Worm (Caenorhabditis elegans) whole organism, young adult: ENCODE measurements around the gene glr-5.

ENCODE experiments used
- B0336.3 ChIP-seq: fragments of 200-800 bp; sonication (Bioruptor generic); IDR thresholded peaks from 2 replicates; pipeline ENCODE4 v1.3.6; 2022; ENCODE audit warnings: missing genetic modification characterization, missing compliant biosample characterization
- F33H1.4 ChIP-seq: fragments of 200-800 bp; sonication (Bioruptor generic); IDR thresholded peaks from 2 replicates; pipeline ENCODE4 v1.3.6; 2022; ENCODE audit warnings: missing genetic modification reagents, missing genetic modification characterization, missing compliant biosample characterization
- F49E8.2 ChIP-seq: sonication (generic microtip); optimal IDR thresholded peaks from 3 replicates; lab custom pipeline; 2017; ENCODE audit warnings: missing genetic modification characterization, mild to moderate bottlenecking, missing compliant biosample characterization, antibody characterized with exemption, moderate library complexity; ENCODE audit not compliant: insufficient read depth
- F52B5.7 ChIP-seq: sonication (generic microtip); optimal IDR thresholded peaks from 2 replicates; lab custom pipeline; 2016; ENCODE audit warnings: mild to moderate bottlenecking, missing genetic modification characterization, missing compliant biosample characterization
- F57A8.1 ChIP-seq: fragments of 200-800 bp; sonication (Bioruptor generic); optimal IDR thresholded peaks from 2 replicates; lab custom pipeline; 2018; ENCODE audit warnings: mild to moderate bottlenecking, missing genetic modification characterization, moderate library complexity, missing compliant biosample characterization
- K12H6.12 ChIP-seq: fragments of 200-800 bp; sonication (Bioruptor generic); optimal IDR thresholded peaks from 2 replicates; lab custom pipeline; 2018; ENCODE audit warnings: mild to moderate bottlenecking, missing genetic modification characterization, missing compliant biosample characterization
- Y79H2A.3 ChIP-seq: fragments of 200-800 bp; sonication (Bioruptor generic); conservative IDR thresholded peaks from 2 replicates; pipeline ENCODE4 v1.3.6; 2022; ENCODE audit warnings: missing genetic modification reagents, missing genetic modification characterization, missing compliant biosample characterization
- Y95B8A.8 ChIP-seq: fragments of 200-800 bp; sonication (Bioruptor generic); IDR thresholded peaks from 2 replicates; pipeline ENCODE4 v1.3.6; 2022; ENCODE audit warnings: missing genetic modification reagents, missing genetic modification characterization, missing compliant biosample characterization
- ZK185.1 ChIP-seq: sonication (generic microtip); optimal IDR thresholded peaks from 2 replicates; lab custom pipeline; 2016; ENCODE audit warnings: mild to moderate bottlenecking, missing genetic modification characterization, missing compliant biosample characterization; ENCODE audit not compliant: poor library complexity, severe bottlenecking
- akir-1 ChIP-seq: fragments of 200-800 bp; sonication (Bioruptor generic); optimal IDR thresholded peaks from 2 replicates; lab custom pipeline; 2018; ENCODE audit warnings: mild to moderate bottlenecking, missing genetic modification characterization, moderate library complexity, missing compliant biosample characterization
- aptf-3 ChIP-seq: fragments of 200-800 bp; sonication (Bioruptor generic); IDR thresholded peaks from 2 replicates; pipeline ENCODE4 v1.3.6; 2022; ENCODE audit warnings: missing genetic modification characterization, missing compliant biosample characterization
- attf-3 ChIP-seq: fragments of 200-800 bp; sonication (Bioruptor generic); conservative IDR thresholded peaks from 2 replicates; pipeline ENCODE4 v1.3.6; 2022; ENCODE audit warnings: missing genetic modification reagents, missing genetic modification characterization, missing compliant biosample characterization
- attf-6 ChIP-seq: fragments of 200-800 bp; sonication (Bioruptor generic); IDR thresholded peaks from 2 replicates; pipeline ENCODE4 v1.3.6; 2022; ENCODE audit warnings: missing genetic modification reagents, missing genetic modification characterization, missing compliant biosample characterization
- bed-1 ChIP-seq: fragments of 200-800 bp; sonication (Bioruptor generic); IDR thresholded peaks from 2 replicates; pipeline ENCODE4 v1.3.6; 2022; ENCODE audit warnings: missing genetic modification reagents, missing genetic modification characterization, missing compliant biosample characterization
- ccch-3 ChIP-seq: fragments of 200-800 bp; sonication (Bioruptor generic); optimal IDR thresholded peaks from 2 replicates; lab custom pipeline; 2018; ENCODE audit warnings: mild to moderate bottlenecking, missing genetic modification characterization, missing compliant biosample characterization
- ceh-40 ChIP-seq: fragments of 200-800 bp; sonication (Bioruptor generic); IDR thresholded peaks from 2 replicates; pipeline ENCODE4 v1.3.6; 2022; ENCODE audit warnings: missing genetic modification characterization, missing compliant biosample characterization
- ceh-79 ChIP-seq: sonication (generic microtip); optimal IDR thresholded peaks from 2 replicates; lab custom pipeline; 2017; ENCODE audit warnings: mild to moderate bottlenecking, missing genetic modification characterization, missing compliant biosample characterization
- ceh-91 ChIP-seq: fragments of 200-800 bp; sonication (Bioruptor generic); IDR thresholded peaks from 2 replicates; pipeline ENCODE4 v1.3.6; 2022; ENCODE audit warnings: missing genetic modification reagents, missing genetic modification characterization, missing compliant biosample characterization
- die-1 ChIP-seq: sonication (generic microtip); optimal IDR thresholded peaks from 2 replicates; lab custom pipeline; 2016; ENCODE audit warnings: missing genotype, mild to moderate bottlenecking, missing genetic modification characterization, missing compliant biosample characterization
- dpl-1 ChIP-seq: fragments of 150-350 bp; optimal IDR thresholded peaks from 2 replicates; lab custom pipeline; 2014; ENCODE audit warnings: missing biosample characterization, missing genetic modification reagents, missing genetic modification characterization
- fkh-3 ChIP-seq: sonication (generic microtip); optimal IDR thresholded peaks from 2 replicates; lab custom pipeline; 2016; ENCODE audit warnings: mild to moderate bottlenecking, missing genetic modification characterization, missing compliant biosample characterization
- hlh-12 ChIP-seq: sonication (generic microtip); optimal IDR thresholded peaks from 2 replicates; lab custom pipeline; 2016; ENCODE audit warnings: missing genetic modification characterization, missing compliant biosample characterization
- hmg-20 ChIP-seq: fragments of 200-800 bp; sonication (Bioruptor generic); IDR thresholded peaks from 2 replicates; pipeline ENCODE4 v1.3.6; 2022; ENCODE audit warnings: missing genetic modification reagents, missing genetic modification characterization, missing compliant biosample characterization
- let-607 ChIP-seq, 2 experiments: fragments of 200-800 bp in 1 of 2; sonication (Bioruptor generic) in 1 of 2; sonication (generic microtip) in 1 of 2; optimal IDR thresholded peaks; 2 replicates each; lab custom pipeline; 2016 to 2018; ENCODE audit warnings: mild to moderate bottlenecking in 2 of 2, missing compliant biosample characterization in 2 of 2, missing genetic modification characterization in 2 of 2, moderate library complexity in 2 of 2, missing genotype in 1 of 2
- madf-10 ChIP-seq: sonication (generic microtip); optimal IDR thresholded peaks from 2 replicates; lab custom pipeline; 2016; ENCODE audit warnings: mild to moderate bottlenecking, missing genetic modification characterization, missing compliant biosample characterization
- madf-3 ChIP-seq: fragments of 200-800 bp; sonication (Bioruptor generic); IDR thresholded peaks from 2 replicates; pipeline ENCODE4 v1.3.6; 2022; ENCODE audit warnings: missing genetic modification reagents, missing genetic modification characterization, missing compliant biosample characterization
- madf-6 ChIP-seq: fragments of 200-800 bp; sonication (Bioruptor generic); IDR thresholded peaks from 2 replicates; pipeline ENCODE4 v1.3.6; 2022; ENCODE audit warnings: missing genetic modification reagents, missing genetic modification characterization, missing compliant biosample characterization
- madf-8 ChIP-seq: fragments of 200-800 bp; sonication (Bioruptor generic); conservative IDR thresholded peaks from 2 replicates; pipeline ENCODE4 v1.3.6; 2022; ENCODE audit warnings: missing genetic modification reagents, missing genetic modification characterization, missing compliant biosample characterization
- mcd-1 ChIP-seq: fragments of 200-800 bp; sonication (Bioruptor generic); IDR thresholded peaks from 2 replicates; pipeline ENCODE4 v1.3.6; 2022; ENCODE audit warnings: missing genetic modification reagents, missing genetic modification characterization, missing compliant biosample characterization
- mes-4 ChIP-seq: sonication (generic microtip); optimal IDR thresholded peaks from 2 replicates; lab custom pipeline; 2016; ENCODE audit warnings: missing genotype, missing genetic modification characterization, missing compliant biosample characterization
- nfyb-1 ChIP-seq: fragments of 200-800 bp; sonication (Bioruptor generic); IDR thresholded peaks from 2 replicates; pipeline ENCODE4 v1.3.6; 2022; ENCODE audit warnings: missing genetic modification reagents, missing genetic modification characterization, missing compliant biosample characterization
- pbrm-1 ChIP-seq: fragments of 200-800 bp; sonication (Bioruptor generic); IDR thresholded peaks from 2 replicates; pipeline ENCODE4 v1.3.6; 2022; ENCODE audit warnings: missing genetic modification reagents, missing genetic modification characterization, missing compliant biosample characterization
- rec-8 ChIP-seq, 2 experiments: sonication (generic microtip); optimal IDR thresholded peaks; 2 replicates each; lab custom pipeline; 2016; ENCODE audit warnings: mild to moderate bottlenecking in 2 of 2, missing genetic modification characterization in 2 of 2, missing genetic modification reagents in 2 of 2, missing genotype in 2 of 2, missing biosample characterization in 1 of 2, missing compliant biosample characterization in 1 of 2, moderate library complexity in 1 of 2
- repo-1 ChIP-seq: sonication (generic microtip); optimal IDR thresholded peaks from 2 replicates; lab custom pipeline; 2017; ENCODE audit warnings: mild to moderate bottlenecking, missing genetic modification characterization, missing compliant biosample characterization
- rpc-1 ChIP-seq, 2 experiments: fragments of 150-350 bp in 1 of 2; sonication (generic microtip) in 1 of 2; optimal IDR thresholded peaks; 2 replicates each; lab custom pipeline; 2014 to 2018; ENCODE audit warnings: missing biosample characterization in 1 of 2, missing genetic modification characterization in 1 of 2, missing genetic modification reagents in 1 of 2, missing genotype in 1 of 2
- snpc-4 ChIP-seq, 5 experiments: fragments of 150-350 bp in 1 of 5; sonication (generic microtip) in 4 of 5; optimal IDR thresholded peaks; 2 replicates each; lab custom pipeline; 2014 to 2018; ENCODE audit warnings: missing genetic modification characterization in 5 of 5, missing biosample characterization in 3 of 5, antibody characterized with exemption in 2 of 5, mild to moderate bottlenecking in 2 of 5, missing compliant biosample characterization in 2 of 5, missing genotype in 2 of 5, moderate library complexity in 2 of 5, missing genetic modification reagents in 1 of 5
- tbx-9 ChIP-seq: sonication (generic microtip); optimal IDR thresholded peaks from 2 replicates; lab custom pipeline; 2016; ENCODE audit warnings: borderline replicate concordance, missing genetic modification characterization, inconsistent platforms, missing compliant biosample characterization
- xnd-1 ChIP-seq: sonication (generic microtip); optimal IDR thresholded peaks from 2 replicates; lab custom pipeline; 2016; ENCODE audit warnings: missing genotype, missing genetic modification reagents, missing genetic modification characterization, missing compliant biosample characterization
- ztf-22 ChIP-seq: fragments of 200-800 bp; sonication (Bioruptor generic); optimal IDR thresholded peaks from 2 replicates; lab custom pipeline; 2018; ENCODE audit warnings: mild to moderate bottlenecking, missing genetic modification characterization, moderate library complexity, missing compliant biosample characterization
- ztf-28 ChIP-seq: fragments of 200-800 bp; sonication (Bioruptor generic); IDR thresholded peaks from 2 replicates; pipeline ENCODE4 v1.3.6; 2022; ENCODE audit warnings: missing genetic modification reagents, missing genetic modification characterization, missing compliant biosample characterization
- ztf-3 ChIP-seq: fragments of 200-800 bp; sonication (Bioruptor generic); optimal IDR thresholded peaks from 2 replicates; lab custom pipeline; 2018; ENCODE audit warnings: mild to moderate bottlenecking, missing genetic modification characterization, missing compliant biosample characterization

The glr-5 gene

ce11 chrV:8673498-8673897 lies 42.8 kb upstream of the glr-5 start, which contains the start of gene ZC190.5:
Gene ZC190.5, minus strand, starts transcription at chrV:8673598.
- TF ChIP-seq madf-10 = no peak
- no peak for TF ChIP-seq attf-3 (GFP tag; lab: Robert Waterston, UW)
- TF ChIP-seq aptf-3 = no peak
- TF ChIP-seq nfyb-1 (GFP tag; lab: Robert Waterston, UW) = no peak
- TF ChIP-seq madf-6 (GFP tag; lab: Robert Waterston, UW) = no peak
- TF ChIP-seq xnd-1 = no peak
- TF ChIP-seq ztf-3 (GFP tag; lab: Kevin White, UChicago) = no peak
- TF ChIP-seq ceh-79 (tag; lab: Kevin White, UChicago) = no peak
- no peak for TF ChIP-seq rpc-1 (optimal IDR thresholded peaks at IDR 0.05; lab: Kevin White, UChicago)
- no peak for TF ChIP-seq rpc-1 (tag; optimal IDR thresholded peaks at IDR 0.05; lab: Kevin White, UChicago)
- TF ChIP-seq madf-3 = no peak
- TF ChIP-seq snpc-4 (GFP tag; optimal IDR thresholded peaks at IDR 0.05; lab: Kevin White, UChicago) = no peak
- TF ChIP-seq snpc-4 (tag; optimal IDR thresholded peaks at IDR 0.05; lab: Kevin White, UChicago) = no peak
- no peak for TF ChIP-seq F52B5.7 (tag; lab: Kevin White, UChicago)
- TF ChIP-seq repo-1 (tag; lab: Kevin White, UChicago) = no peak
- TF ChIP-seq F49E8.2 = no peak
- TF ChIP-seq ZK185.1 (tag; lab: Kevin White, UChicago) = no peak
- no peak for TF ChIP-seq ztf-28 (GFP tag; lab: Robert Waterston, UW)
- no peak for TF ChIP-seq bed-1 (GFP tag; lab: Robert Waterston, UW)
- TF ChIP-seq madf-8 (GFP tag; lab: Robert Waterston, UW) = no peak
- TF ChIP-seq ztf-22 = no peak
- no peak for TF ChIP-seq mcd-1 (GFP tag; lab: Robert Waterston, UW)

- no peak for TF ChIP-seq ztf-22
- TF ChIP-seq pbrm-1 (GFP tag; lab: Robert Waterston, UW) = no peak
- no peak for TF ChIP-seq hlh-12 (tag; lab: Kevin White, UChicago)
- no peak for TF ChIP-seq B0336.3 (GFP tag; lab: Robert Waterston, UW)
- no peak for TF ChIP-seq ceh-91 (GFP tag; lab: Robert Waterston, UW)
- TF ChIP-seq attf-6 (GFP tag; lab: Robert Waterston, UW) = no peak
- no peak for TF ChIP-seq rec-8 (tag; optimal IDR thresholded peaks at IDR 0.05; lab: Kevin White, UChicago)
- TF ChIP-seq madf-3 = no peak
- no peak for TF ChIP-seq akir-1 (GFP tag; lab: Kevin White, UChicago)
- no peak for TF ChIP-seq ceh-40
- TF ChIP-seq die-1 (tag; lab: Kevin White, UChicago) = no peak
- no peak for TF ChIP-seq mes-4
- no peak for TF ChIP-seq dpl-1 (GFP tag; lab: Kevin White, UChicago)
- TF ChIP-seq, all 124 proteins: peak for 0
These were observed 39.1 kb upstream of the glr-5 start, which contains the start of gene ZC190.6 for ce11 chrV:8677193-8677592. Gene ZC190.6, minus strand, starts transcription at chrV:8677293.

- TF ChIP-seq ztf-3 (GFP tag; lab: Kevin White, UChicago) (no peak), hmg-20 (no peak), let-607 (tag; optimal IDR thresholded peaks at IDR 0.05; lab: Kevin White, UChicago) (no peak), fkh-3 (tag; lab: Kevin White, UChicago) (no peak), F57A8.1 (GFP tag; lab: Kevin White, UChicago) (no peak), Y79H2A.3 (no peak), tbx-9 (tag; lab: Kevin White, UChicago) (no peak), Y95B8A.8 (GFP tag; lab: Robert Waterston, UW) (no peak), ccch-3 (GFP tag; lab: Kevin White, UChicago) (no peak), F33H1.4 (GFP tag; lab: Robert Waterston, UW) (no peak), K12H6.12 (tag; lab: Kevin White, UChicago) (no peak), ztf-28 (GFP tag; lab: Robert Waterston, UW) (no peak), rec-8 (tag; optimal IDR thresholded peaks at IDR 0.05; lab: Kevin White, UChicago) (no peak)
- TF ChIP-seq, all 124 proteins: peak for 0
These were observed 35.2 kb upstream of the glr-5 start, which contains the start of gene ZC190.2 for ce11 chrV:8681050-8681449. Gene ZC190.2, plus strand, starts transcription at chrV:8681350.
